Worm (Caenorhabditis elegans) whole organism, L3 larva: ENCODE measurements around the gene Y19D2B.2.
"Not testable (repeated sequence)": the region's sequence is repeated elsewhere in the genome, so short reads cannot be mapped to it uniquely, and the experiment has no call there.

ENCODE experiments used
- R02D3.7 ChIP-seq: fragments of 150-350 bp; optimal IDR thresholded peaks from 2 replicates; lab custom pipeline; 2014; ENCODE audit warnings: missing biosample characterization, missing genetic modification characterization
- ZK546.5 ChIP-seq: sonication (generic microtip); optimal IDR thresholded peaks from 2 replicates; lab custom pipeline; 2017; ENCODE audit warnings: missing biosample characterization, missing genetic modification characterization
- aly-2 ChIP-seq: fragments of 150-350 bp; optimal IDR thresholded peaks from 2 replicates; lab custom pipeline; 2014; ENCODE audit warnings: missing biosample characterization, missing genetic modification characterization
- ama-1 ChIP-seq: fragments of 150-350 bp; optimal IDR thresholded peaks from 2 replicates; lab custom pipeline; 2018
- ceh-16 ChIP-seq: sonication (generic microtip); optimal IDR thresholded peaks from 2 replicates; lab custom pipeline; 2017; ENCODE audit warnings: missing biosample characterization, missing genetic modification characterization
- ceh-28 ChIP-seq: fragments of 150-350 bp; optimal IDR thresholded peaks from 2 replicates; lab custom pipeline; 2014; ENCODE audit warnings: missing biosample characterization, missing genetic modification reagents, missing genetic modification characterization
- ceh-82 ChIP-seq: fragments of 150-350 bp; optimal IDR thresholded peaks from 2 replicates; lab custom pipeline; 2014; ENCODE audit warnings: missing biosample characterization, missing genetic modification characterization
- ceh-9 ChIP-seq: sonication (generic microtip); optimal IDR thresholded peaks from 2 replicates; lab custom pipeline; 2018; ENCODE audit warnings: missing biosample characterization, missing genetic modification characterization
- egl-27 ChIP-seq: sonication (generic microtip); optimal IDR thresholded peaks from 4 replicates; lab custom pipeline; 2017; ENCODE audit warnings: missing biosample characterization, missing genetic modification reagents, missing genetic modification characterization
- egl-5 ChIP-seq: fragments of 150-350 bp; optimal IDR thresholded peaks from 2 replicates; lab custom pipeline; 2017; ENCODE audit warnings: missing biosample characterization, missing genetic modification reagents, missing genetic modification characterization, inconsistent platforms
- elt-1 ChIP-seq: fragments of 150-350 bp; optimal IDR thresholded peaks from 2 replicates; lab custom pipeline; 2014; ENCODE audit warnings: missing biosample characterization, missing genetic modification characterization
- elt-2 ChIP-seq: sonication (generic microtip); optimal IDR thresholded peaks from 2 replicates; lab custom pipeline; 2016; ENCODE audit warnings: missing genetic modification reagents, mild to moderate bottlenecking, missing genetic modification characterization, missing compliant biosample characterization
- eor-1 ChIP-seq, 2 experiments: fragments of 150-350 bp; optimal IDR thresholded peaks; 2 replicates each; lab custom pipeline; 2014 to 2018; ENCODE audit warnings: missing biosample characterization in 2 of 2, missing genetic modification characterization in 2 of 2
- fkh-10 ChIP-seq: sonication (generic microtip); optimal IDR thresholded peaks from 2 replicates; lab custom pipeline; 2017; ENCODE audit warnings: missing biosample characterization, missing genetic modification reagents, missing genetic modification characterization
- hmg-11 ChIP-seq: sonication (generic microtip); optimal IDR thresholded peaks from 2 replicates; lab custom pipeline; 2016; ENCODE audit warnings: missing genetic modification characterization, missing compliant biosample characterization
- lin-15B ChIP-seq: fragments of 150-350 bp; optimal IDR thresholded peaks from 2 replicates; lab custom pipeline; 2014; ENCODE audit warnings: missing biosample characterization, missing genetic modification characterization
- lin-39 ChIP-seq: fragments of 150-350 bp; optimal IDR thresholded peaks from 2 replicates; lab custom pipeline; 2018; ENCODE audit warnings: missing biosample characterization, missing genetic modification reagents, missing genetic modification characterization
- lsy-12 ChIP-seq: sonication (generic microtip); optimal IDR thresholded peaks from 2 replicates; lab custom pipeline; 2016; ENCODE audit warnings: mild to moderate bottlenecking, missing genetic modification characterization, missing compliant biosample characterization
- mdl-1 ChIP-seq: fragments of 150-350 bp; optimal IDR thresholded peaks from 2 replicates; lab custom pipeline; 2014; ENCODE audit warnings: missing biosample characterization, missing genetic modification characterization
- mml-1 ChIP-seq: fragments of 150-350 bp; sonication (generic microtip); optimal IDR thresholded peaks from 3 replicates; lab custom pipeline; 2014; ENCODE audit warnings: missing biosample characterization, missing genetic modification characterization
- nfya-1 ChIP-seq: sonication (generic microtip); optimal IDR thresholded peaks from 2 replicates; lab custom pipeline; 2017; ENCODE audit warnings: missing genetic modification characterization, mild to moderate bottlenecking, missing compliant biosample characterization, antibody characterized with exemption, moderate library complexity; ENCODE audit not compliant: insufficient read depth
- nhr-12 ChIP-seq: fragments of 150-350 bp; optimal IDR thresholded peaks from 2 replicates; lab custom pipeline; 2014; ENCODE audit warnings: missing biosample characterization, missing genetic modification characterization
- nhr-23 ChIP-seq: fragments of 150-350 bp; optimal IDR thresholded peaks from 2 replicates; lab custom pipeline; 2014; ENCODE audit warnings: missing biosample characterization, missing genetic modification reagents, missing genetic modification characterization
- nhr-237 ChIP-seq: fragments of 150-350 bp; optimal IDR thresholded peaks from 2 replicates; lab custom pipeline; 2014; ENCODE audit warnings: missing biosample characterization, missing genetic modification characterization
- nhr-25 ChIP-seq: sonication (generic microtip); optimal IDR thresholded peaks from 2 replicates; lab custom pipeline; 2017; ENCODE audit warnings: missing biosample characterization, missing genetic modification characterization
- nhr-43 ChIP-seq: sonication (generic microtip); optimal IDR thresholded peaks from 2 replicates; lab custom pipeline; 2016; ENCODE audit warnings: mild to moderate bottlenecking, missing genetic modification characterization, missing compliant biosample characterization; ENCODE audit not compliant: poor library complexity, severe bottlenecking
- nhr-67 ChIP-seq: fragments of 150-350 bp; optimal IDR thresholded peaks from 2 replicates; lab custom pipeline; 2014; ENCODE audit warnings: missing biosample characterization, missing genetic modification characterization
- nhr-76 ChIP-seq: fragments of 150-350 bp; sonication (generic microtip); optimal IDR thresholded peaks from 5 replicates; lab custom pipeline; 2014; ENCODE audit warnings: missing biosample characterization, missing genetic modification characterization
- nhr-77 ChIP-seq: fragments of 150-350 bp; optimal IDR thresholded peaks from 2 replicates; lab custom pipeline; 2014; ENCODE audit warnings: missing biosample characterization, missing genetic modification characterization
- pha-4 ChIP-seq: fragments of 150-350 bp; optimal IDR thresholded peaks from 2 replicates; lab custom pipeline; 2014; ENCODE audit warnings: missing biosample characterization, missing genetic modification reagents, missing genetic modification characterization
- pqm-1 ChIP-seq: fragments of 150-350 bp; optimal IDR thresholded peaks from 2 replicates; lab custom pipeline; 2017; ENCODE audit warnings: missing biosample characterization, missing genetic modification characterization, inconsistent platforms
- sea-2 ChIP-seq: fragments of 150-350 bp; sonication (generic microtip); optimal IDR thresholded peaks from 4 replicates; lab custom pipeline; 2014; ENCODE audit warnings: missing biosample characterization, missing genetic modification reagents, missing genetic modification characterization
- skn-1 ChIP-seq: fragments of 150-350 bp; optimal IDR thresholded peaks from 2 replicates; lab custom pipeline; 2014; ENCODE audit warnings: missing biosample characterization, missing genetic modification characterization
- snpc-4 ChIP-seq: fragments of 150-350 bp; optimal IDR thresholded peaks from 2 replicates; lab custom pipeline; 2014; ENCODE audit warnings: missing biosample characterization, missing genetic modification characterization
- tbx-2 ChIP-seq: sonication (generic microtip); optimal IDR thresholded peaks from 2 replicates; lab custom pipeline; 2016; ENCODE audit warnings: mild to moderate bottlenecking, missing genetic modification characterization, missing compliant biosample characterization
- unc-62 ChIP-seq: fragments of 150-350 bp; sonication (generic microtip); optimal IDR thresholded peaks from 4 replicates; lab custom pipeline; 2014; ENCODE audit warnings: missing biosample characterization, missing genetic modification reagents, missing genetic modification characterization
- zag-1 ChIP-seq: fragments of 150-350 bp; optimal IDR thresholded peaks from 2 replicates; lab custom pipeline; 2014; ENCODE audit warnings: missing biosample characterization, missing genetic modification characterization
- ztf-11 ChIP-seq: fragments of 150-350 bp; optimal IDR thresholded peaks from 2 replicates; lab custom pipeline; 2014; ENCODE audit warnings: missing biosample characterization, missing genetic modification characterization
- ztf-4 ChIP-seq: fragments of 150-350 bp; optimal IDR thresholded peaks from 2 replicates; lab custom pipeline; 2014; ENCODE audit warnings: missing biosample characterization, missing genetic modification characterization

Y19D2B.2 gene

ce11 chrII:10935336-10935735 lies 11.3 kb downstream of the Y19D2B.2 start:
- TF ChIP-seq mdl-1 (tag; lab: Kevin White, UChicago) = no peak
- no peak for TF ChIP-seq mml-1 (tag; lab: Kevin White, UChicago)
- no peak for TF ChIP-seq nhr-76 (tag; lab: Kevin White, UChicago)
- no peak for TF ChIP-seq ceh-28 (tag; lab: Kevin White, UChicago)
- TF ChIP-seq nhr-237 (tag; lab: Kevin White, UChicago) = no peak
- TF ChIP-seq nfya-1 (tag; lab: Kevin White, UChicago) = no peak
- no peak for TF ChIP-seq fkh-10
- no peak for TF ChIP-seq lin-39 (tag; lab: Kevin White, UChicago)
- TF ChIP-seq eor-1 (tag; optimal IDR thresholded peaks at IDR 0.05; lab: Kevin White, UChicago) = no peak
- TF ChIP-seq elt-2 (tag; lab: Kevin White, UChicago) = no peak
- TF ChIP-seq nhr-67 (tag; lab: Kevin White, UChicago) = no peak
- TF ChIP-seq lsy-12 (tag; lab: Kevin White, UChicago) = no peak
- no peak for TF ChIP-seq ztf-4
- TF ChIP-seq unc-62 (GFP tag; lab: Kevin White, UChicago) = no peak
- TF ChIP-seq lin-15B (tag; lab: Kevin White, UChicago) = no peak
- no peak for TF ChIP-seq egl-27 (tag; lab: Kevin White, UChicago)
- TF ChIP-seq snpc-4 (tag; lab: Kevin White, UChicago) = no peak
- TF ChIP-seq zag-1 (tag; lab: Kevin White, UChicago) = no peak
- TF ChIP-seq ceh-9 (tag; lab: Kevin White, UChicago) = no peak

ce11 chrII:10941918-10942317 lies 17.9 kb downstream of the Y19D2B.2 start, which contains the start of gene R03D7.15:
TSS of gene R03D7.15 (plus strand) at chrII:10942216.
- not testable (repeated sequence) for TF ChIP-seq skn-1 (tag; lab: Kevin White, UChicago); lsy-12 (tag; lab: Kevin White, UChicago); fkh-10

ce11 chrII:10945446-10945845 lies 21.4 kb downstream of the Y19D2B.2 start:
- TF ChIP-seq ceh-82 (no peak), nhr-43 (tag; lab: Kevin White, UChicago) (no peak), mml-1 (tag; lab: Kevin White, UChicago) (no peak), ZK546.5 (tag; lab: Kevin White, UChicago) (no peak), zag-1 (tag; lab: Kevin White, UChicago) (no peak), ceh-28 (tag; lab: Kevin White, UChicago) (no peak), egl-5 (no peak), nhr-12 (tag; lab: Kevin White, UChicago) (no peak), lsy-12 (tag; lab: Kevin White, UChicago) (no peak), nhr-25 (tag; lab: Kevin White, UChicago) (no peak), pqm-1 (tag; lab: Kevin White, UChicago) (no peak), ztf-11 (tag; lab: Kevin White, UChicago) (no peak)

- TF ChIP-seq eor-1 (tag; optimal IDR thresholded peaks at IDR 0.05; lab: Kevin White, UChicago) = no peak
- TF ChIP-seq pha-4 = peak; percentile 28
- TF ChIP-seq nfya-1 (tag; lab: Kevin White, UChicago) = peak; percentile 59
- no peak for TF ChIP-seq unc-62 (GFP tag; lab: Kevin White, UChicago)
- TF ChIP-seq lin-39 (tag; lab: Kevin White, UChicago) = peak; percentile 65
- TF ChIP-seq hmg-11 (tag; lab: Kevin White, UChicago) = peak; percentile 13
- TF ChIP-seq mml-1 (tag; lab: Kevin White, UChicago) = no peak
- peak; percentile 20 for TF ChIP-seq snpc-4 (tag; lab: Kevin White, UChicago)
- TF ChIP-seq nhr-12 (tag; lab: Kevin White, UChicago) = no peak
- peak; percentile 5 for TF ChIP-seq nhr-23 (tag; lab: Kevin White, UChicago)
Observed at ce11 chrII:10946848-10947247, 22.8 kb downstream of the Y19D2B.2 start.

- no peak for TF ChIP-seq pqm-1 (tag; lab: Kevin White, UChicago)
- no peak for TF ChIP-seq nhr-12 (tag; lab: Kevin White, UChicago)
- TF ChIP-seq aly-2 (tag; lab: Kevin White, UChicago) = no peak
- no peak for TF ChIP-seq ama-1
- no peak for TF ChIP-seq tbx-2
- TF ChIP-seq ceh-16 (tag; lab: Kevin White, UChicago) = no peak
- TF ChIP-seq hmg-11 (tag; lab: Kevin White, UChicago) = no peak
- no peak for TF ChIP-seq sea-2 (GFP tag; lab: Kevin White, UChicago)
- TF ChIP-seq R02D3.7 (tag; lab: Kevin White, UChicago) = no peak
- no peak for TF ChIP-seq nhr-77 (tag; lab: Kevin White, UChicago)
- TF ChIP-seq eor-1 (tag; optimal IDR thresholded peaks at IDR 0.05; lab: Kevin White, UChicago) = no peak
- TF ChIP-seq elt-2 (tag; lab: Kevin White, UChicago) = no peak
- TF ChIP-seq elt-1 (tag; lab: Kevin White, UChicago) = no peak
- TF ChIP-seq nhr-76 (tag; lab: Kevin White, UChicago) = no peak
Observed at ce11 chrII:10947317-10947716, 23.3 kb downstream of the Y19D2B.2 start, which contains the start of the genes tceb-3 and gskl-1. TSS of gene tceb-3 (minus strand) at chrII:10947417. TSS of gene gskl-1 (plus strand) at chrII:10947559.
